Worm (Caenorhabditis elegans) whole organism, late embryonic: ENCODE measurements around the gene haf-2.

ENCODE experiments used
- F13H6.1 ChIP-seq: sonication (generic microtip); optimal IDR thresholded peaks from 2 replicates; lab custom pipeline; 2016; ENCODE audit warnings: missing genetic modification characterization, missing compliant biosample characterization
- ceh-6 ChIP-seq: fragments of 200-800 bp; sonication (Bioruptor generic); optimal IDR thresholded peaks from 2 replicates; lab custom pipeline; 2018; ENCODE audit warnings: mild to moderate bottlenecking, missing genetic modification characterization, missing compliant biosample characterization
- fax-1 ChIP-seq: sonication (generic microtip); optimal IDR thresholded peaks from 2 replicates; lab custom pipeline; 2016; ENCODE audit warnings: missing genotype, missing genetic modification characterization, missing compliant biosample characterization
- hlh-30 ChIP-seq: sonication (generic microtip); optimal IDR thresholded peaks from 2 replicates; lab custom pipeline; 2017; ENCODE audit warnings: antibody characterized with exemption, missing genetic modification characterization, missing compliant biosample characterization; ENCODE audit not compliant: insufficient read depth
- nhr-11 ChIP-seq: fragments of 150-350 bp; optimal IDR thresholded peaks from 2 replicates; lab custom pipeline; 2014; ENCODE audit warnings: missing biosample characterization, missing genetic modification characterization
- nhr-232 ChIP-seq: sonication (generic microtip); optimal IDR thresholded peaks from 2 replicates; lab custom pipeline; 2016; ENCODE audit warnings: missing genetic modification characterization, missing compliant biosample characterization
- pha-4 ChIP-seq: fragments of 150-350 bp; optimal IDR thresholded peaks from 2 replicates; lab custom pipeline; 2018; ENCODE audit warnings: missing biosample characterization, missing genetic modification reagents, missing genetic modification characterization
- pqm-1 ChIP-seq: sonication (generic microtip); optimal IDR thresholded peaks from 2 replicates; lab custom pipeline; 2016; ENCODE audit warnings: missing genetic modification characterization, missing compliant biosample characterization
- sdc-2 ChIP-seq: sonication (generic microtip); optimal IDR thresholded peaks from 2 replicates; lab custom pipeline; 2016; ENCODE audit warnings: missing genotype, missing genetic modification characterization, missing compliant biosample characterization
- tbx-2 ChIP-seq: sonication (generic microtip); optimal IDR thresholded peaks from 2 replicates; lab custom pipeline; 2016; ENCODE audit warnings: missing genetic modification characterization, missing compliant biosample characterization
- unc-55 ChIP-seq: sonication (generic microtip); optimal IDR thresholded peaks from 2 replicates; lab custom pipeline; 2017; ENCODE audit warnings: missing biosample characterization, missing genetic modification reagents, missing genetic modification characterization

- TF ChIP-seq pha-4 (tag; lab: Kevin White, UChicago) (no peak), pqm-1 (no peak), unc-55 (GFP tag; lab: Kevin White, UChicago) (no peak), F13H6.1 (tag; lab: Kevin White, UChicago) (no peak), ceh-6 (no peak), tbx-2 (tag; lab: Kevin White, UChicago) (no peak), fax-1 (no peak), sdc-2 (tag; lab: Kevin White, UChicago) (no peak), nhr-232 (tag; lab: Kevin White, UChicago) (no peak), nhr-11 (tag; lab: Kevin White, UChicago) (no peak), hlh-30 (tag; lab: Kevin White, UChicago) (no peak)
These were observed 13.3 kb downstream of the haf-2 start for ce11 chrII:7342884-7343283.
